Fruit fly (Drosophila melanogaster): ENCODE results near the gene CG42570.

The CG42570 gene

dm6 chr3L:15729306-15730006, 11.8 kb downstream of the CG42570 start (continued):
- peak; percentile 44 for TF ChIP-seq gcm (GFP tag; optimal IDR thresholded peaks at IDR 0.05)
- peak; percentile 41 for TF ChIP-seq kni (GFP tag; optimal IDR thresholded peaks at IDR 0.05)
- TF ChIP-seq abd-A (tag; optimal IDR thresholded peaks at IDR 0.05), result peak; percentile 69
- TF ChIP-seq CG16779 (GFP tag; IDR thresholded peaks at IDR 0.05), result no peak
- TF ChIP-seq Scr (GFP tag; IDR thresholded peaks at IDR 0.05; ENCODE audit: partially characterized antibody), result peak; percentile 53
- TF ChIP-seq BtbVII (GFP tag; optimal IDR thresholded peaks at IDR 0.05), result no peak
- TF ChIP-seq gcm2 (GFP tag; optimal IDR thresholded peaks at IDR 0.05), result peak; percentile 18
- no peak for TF ChIP-seq Pdp1 (GFP tag; optimal IDR thresholded peaks at IDR 0.05)
- TF ChIP-seq Mes4 (GFP tag; optimal IDR thresholded peaks at IDR 0.05), result peak; percentile 27
- no peak for TF ChIP-seq lov (optimal IDR thresholded peaks at IDR 0.05)
- TF ChIP-seq lov (GFP tag; IDR thresholded peaks at IDR 0.05), result peak; percentile 43; the same call in 1 of the 3 replicates
- no peak for TF ChIP-seq CG1832 (GFP tag; optimal IDR thresholded peaks at IDR 0.05)
- no peak for TF ChIP-seq CG5180 (GFP tag; optimal IDR thresholded peaks at IDR 0.05)
- TF ChIP-seq btn (GFP tag; optimal IDR thresholded peaks at IDR 0.05), result no peak
- no peak for TF ChIP-seq run (tag; optimal IDR thresholded peaks at IDR 0.05)
- no peak for TF ChIP-seq lbe (GFP tag; optimal IDR thresholded peaks at IDR 0.05)
- TF ChIP-seq NC2β (GFP tag; optimal IDR thresholded peaks at IDR 0.05), result peak; percentile 37
- peak; percentile 15 for TF ChIP-seq CG3163 (GFP tag; optimal IDR thresholded peaks at IDR 0.05)
- 0 out of 2 replicates have a peak, but pooled peaks have one; percentile 14 for TF ChIP-seq CG11247 (GFP tag; IDR thresholded peaks at IDR 0.05)
- no peak for TF ChIP-seq al (GFP tag; IDR thresholded peaks at IDR 0.05)
- peak; percentile 25 for TF ChIP-seq CG12769 (tag; optimal IDR thresholded peaks at IDR 0.05)
- TF ChIP-seq CG14710 (tag; optimal IDR thresholded peaks at IDR 0.05), result no peak
- TF ChIP-seq CG11093 (GFP tag; IDR thresholded peaks at IDR 0.05), result no peak
- TF ChIP-seq yki (optimal IDR thresholded peaks at IDR 0.05), result peak; percentile 98
- 0 out of 3 replicates have a peak, but pooled peaks have one; percentile 24 for TF ChIP-seq otp (GFP tag; IDR thresholded peaks at IDR 0.05)
- TF ChIP-seq bowl (GFP tag; IDR thresholded peaks at IDR 0.05), result no peak
- no peak for TF ChIP-seq CG30431 (GFP tag; optimal IDR thresholded peaks at IDR 0.05)
- TF ChIP-seq CG15479 (GFP tag; optimal IDR thresholded peaks at IDR 0.05), result peak; percentile 86
- peak; percentile 57; the same call in 1 of the 3 replicates for TF ChIP-seq HLH4C (GFP tag; IDR thresholded peaks at IDR 0.05; ENCODE audit: partially characterized antibody)
- TF ChIP-seq ara (GFP tag; IDR thresholded peaks at IDR 0.05), result 0 out of 2 replicates have a peak, but pooled peaks have one; percentile 46
- TF ChIP-seq fru (optimal IDR thresholded peaks at IDR 0.05), result no peak
- TF ChIP-seq slp2 (GFP tag; optimal IDR thresholded peaks at IDR 0.05), result no peak
- TF ChIP-seq wek (GFP tag; optimal IDR thresholded peaks at IDR 0.05), result peak; percentile 62
- TF ChIP-seq CG7745 (tag; optimal IDR thresholded peaks at IDR 0.05), result peak; percentile 8
- no peak for TF ChIP-seq CG17361 (GFP tag; IDR thresholded peaks at IDR 0.05)
- TF ChIP-seq Doc3 (GFP tag; IDR thresholded peaks at IDR 0.05; ENCODE audit: partially characterized antibody), result no peak
- no peak for TF ChIP-seq CG4328 (GFP tag; optimal IDR thresholded peaks at IDR 0.05)
- no peak for TF ChIP-seq pita (GFP tag; optimal IDR thresholded peaks at IDR 0.05)
- TF ChIP-seq jing (GFP tag; optimal IDR thresholded peaks at IDR 0.05), result peak; percentile 48
- TF ChIP-seq CG2120 (GFP tag; optimal IDR thresholded peaks at IDR 0.05), result no peak
- TF ChIP-seq CG42726 (GFP tag; IDR thresholded peaks at IDR 0.05; ENCODE audit: partially characterized antibody), result peak; percentile 63; the same call in 1 of the 2 replicates
- TF ChIP-seq grn (GFP tag; optimal IDR thresholded peaks at IDR 0.05), result peak; percentile 42
- TF ChIP-seq zfh1 (GFP tag; IDR thresholded peaks at IDR 0.05), result peak; percentile 11; the same call in 1 of the 3 replicates
- TF ChIP-seq CG15073 (GFP tag; optimal IDR thresholded peaks at IDR 0.05), result no peak
- peak; percentile 60; the same call in 1 of the 2 replicates for TF ChIP-seq sna (GFP tag; IDR thresholded peaks at IDR 0.05; ENCODE audit: partially characterized antibody)
- TF ChIP-seq gsb-n (tag; optimal IDR thresholded peaks at IDR 0.05), result peak; percentile 69
- TF ChIP-seq ato (GFP tag; IDR thresholded peaks at IDR 0.05; ENCODE audit: partially characterized antibody), result peak; percentile 24; the same call in 1 of the 2 replicates
- TF ChIP-seq CG12236 (GFP tag; optimal IDR thresholded peaks at IDR 0.05), result no peak
- no peak for TF ChIP-seq tna (GFP tag; IDR thresholded peaks at IDR 0.05; ENCODE audit: partially characterized antibody)
